Worm (Caenorhabditis elegans) whole organism, late embryonic: Measurements from ENCODE around the gene gck-4.
A peak's percentile ranks its signal among the peaks of the same experiment; 100 is the strongest.

Experiments
- C08G9.2 ChIP-seq: sonication (generic microtip); optimal IDR thresholded peaks from 2 replicates; lab custom pipeline; 2016; ENCODE audit warnings: mild to moderate bottlenecking, missing genetic modification characterization, moderate library complexity, missing compliant biosample characterization
- C38D4.7 ChIP-seq: fragments of 200-800 bp; sonication (Bioruptor generic); optimal IDR thresholded peaks from 2 replicates; lab custom pipeline; 2018; ENCODE audit warnings: mild to moderate bottlenecking, missing genetic modification characterization, moderate library complexity, missing compliant biosample characterization
- K09A11.1 ChIP-seq: sonication (generic microtip); optimal IDR thresholded peaks from 2 replicates; lab custom pipeline; 2017; ENCODE audit warnings: antibody characterized with exemption, mild to moderate bottlenecking, missing genetic modification characterization, missing compliant biosample characterization; ENCODE audit not compliant: insufficient read depth
- ama-1 ChIP-seq: fragments of 150-350 bp; optimal IDR thresholded peaks from 2 replicates; lab custom pipeline; 2014
- ceh-14 ChIP-seq: sonication (generic microtip); optimal IDR thresholded peaks from 2 replicates; lab custom pipeline; 2016; ENCODE audit warnings: missing genotype, missing genetic modification characterization, missing compliant biosample characterization
- ceh-18 ChIP-seq: sonication (generic microtip); optimal IDR thresholded peaks from 2 replicates; lab custom pipeline; 2016; ENCODE audit warnings: missing genetic modification characterization, missing compliant biosample characterization
- ceh-2 ChIP-seq: sonication (generic microtip); optimal IDR thresholded peaks from 2 replicates; lab custom pipeline; 2016; ENCODE audit warnings: missing genotype, missing genetic modification characterization, missing compliant biosample characterization
- ceh-31 ChIP-seq: sonication (generic microtip); optimal IDR thresholded peaks from 2 replicates; lab custom pipeline; 2016; ENCODE audit warnings: missing genetic modification characterization, missing compliant biosample characterization
- ceh-34 ChIP-seq: sonication (generic microtip); optimal IDR thresholded peaks from 2 replicates; lab custom pipeline; 2016; ENCODE audit warnings: mild to moderate bottlenecking, missing genetic modification characterization, missing compliant biosample characterization
- ceh-6 ChIP-seq: fragments of 200-800 bp; sonication (Bioruptor generic); optimal IDR thresholded peaks from 2 replicates; lab custom pipeline; 2018; ENCODE audit warnings: mild to moderate bottlenecking, missing genetic modification characterization, missing compliant biosample characterization
- elt-2 ChIP-seq: sonication (generic microtip); optimal IDR thresholded peaks from 2 replicates; lab custom pipeline; 2016; ENCODE audit warnings: missing genetic modification reagents, missing genetic modification characterization, missing compliant biosample characterization
- ets-4 ChIP-seq: sonication (generic microtip); optimal IDR thresholded peaks from 2 replicates; lab custom pipeline; 2016; ENCODE audit warnings: missing genetic modification characterization, missing compliant biosample characterization
- eyg-1 ChIP-seq: sonication (generic microtip); optimal IDR thresholded peaks from 2 replicates; lab custom pipeline; 2016; ENCODE audit warnings: missing genotype, missing genetic modification characterization, missing compliant biosample characterization
- fax-1 ChIP-seq: sonication (generic microtip); optimal IDR thresholded peaks from 2 replicates; lab custom pipeline; 2016; ENCODE audit warnings: missing genotype, missing genetic modification characterization, missing compliant biosample characterization
- hlh-30 ChIP-seq: sonication (generic microtip); optimal IDR thresholded peaks from 2 replicates; lab custom pipeline; 2017; ENCODE audit warnings: antibody characterized with exemption, missing genetic modification characterization, missing compliant biosample characterization; ENCODE audit not compliant: insufficient read depth
- mec-3 ChIP-seq: sonication (generic microtip); optimal IDR thresholded peaks from 2 replicates; lab custom pipeline; 2016; ENCODE audit warnings: borderline replicate concordance, missing genetic modification characterization, missing compliant biosample characterization
- nfya-1 ChIP-seq: sonication (generic microtip); optimal IDR thresholded peaks from 2 replicates; lab custom pipeline; 2017; ENCODE audit warnings: missing genetic modification characterization, mild to moderate bottlenecking, missing compliant biosample characterization, antibody characterized with exemption, moderate library complexity
- nhr-11 ChIP-seq: fragments of 150-350 bp; optimal IDR thresholded peaks from 2 replicates; lab custom pipeline; 2014; ENCODE audit warnings: missing biosample characterization, missing genetic modification characterization
- nhr-232 ChIP-seq: sonication (generic microtip); optimal IDR thresholded peaks from 2 replicates; lab custom pipeline; 2016; ENCODE audit warnings: missing genetic modification characterization, missing compliant biosample characterization
- npax-4 ChIP-seq: sonication (generic microtip); optimal IDR thresholded peaks from 2 replicates; lab custom pipeline; 2016; ENCODE audit warnings: missing genetic modification characterization, missing compliant biosample characterization
- pag-3 ChIP-seq: sonication (generic microtip); optimal IDR thresholded peaks from 2 replicates; lab custom pipeline; 2016; ENCODE audit warnings: missing compliant biosample characterization, missing genetic modification characterization, borderline replicate concordance
- pax-1 ChIP-seq: fragments of 150-350 bp; optimal IDR thresholded peaks from 2 replicates; lab custom pipeline; 2014; ENCODE audit warnings: missing biosample characterization, missing genetic modification characterization
- pha-4 ChIP-seq: fragments of 150-350 bp; optimal IDR thresholded peaks from 2 replicates; lab custom pipeline; 2018; ENCODE audit warnings: missing biosample characterization, missing genetic modification reagents, missing genetic modification characterization
- pqm-1 ChIP-seq: sonication (generic microtip); optimal IDR thresholded peaks from 2 replicates; lab custom pipeline; 2016; ENCODE audit warnings: missing genetic modification characterization, missing compliant biosample characterization
- pros-1 ChIP-seq: fragments of 150-350 bp; optimal IDR thresholded peaks from 2 replicates; lab custom pipeline; 2014; ENCODE audit warnings: missing biosample characterization, missing genetic modification reagents, missing genetic modification characterization
- ref-2 ChIP-seq: sonication (generic microtip); optimal IDR thresholded peaks from 2 replicates; lab custom pipeline; 2016; ENCODE audit warnings: missing genetic modification characterization, missing compliant biosample characterization
- sdc-2 ChIP-seq: sonication (generic microtip); optimal IDR thresholded peaks from 2 replicates; lab custom pipeline; 2016; ENCODE audit warnings: missing genotype, missing genetic modification characterization, missing compliant biosample characterization
- sox-2 ChIP-seq: fragments of 200-800 bp; sonication (Bioruptor generic); IDR thresholded peaks from 2 replicates; pipeline ENCODE4 v1.3.6; 2022; ENCODE audit warnings: missing genetic modification reagents, missing genetic modification characterization, missing compliant biosample characterization
- tbx-2 ChIP-seq: sonication (generic microtip); optimal IDR thresholded peaks from 2 replicates; lab custom pipeline; 2016; ENCODE audit warnings: missing genetic modification characterization, missing compliant biosample characterization
- tbx-7 ChIP-seq: sonication (generic microtip); optimal IDR thresholded peaks from 2 replicates; lab custom pipeline; 2016; ENCODE audit warnings: missing genotype, missing genetic modification characterization, missing compliant biosample characterization
- zip-5 ChIP-seq: sonication (generic microtip); optimal IDR thresholded peaks from 2 replicates; lab custom pipeline; 2016; ENCODE audit warnings: missing genetic modification characterization, missing compliant biosample characterization
- ztf-16 ChIP-seq: sonication (generic microtip); optimal IDR thresholded peaks from 2 replicates; lab custom pipeline; 2017; ENCODE audit warnings: missing genetic modification characterization, missing compliant biosample characterization

gck-4 gene

ce11 chrX:13666864-13667263 lies 10.1 kb upstream of the gck-4 start:
- TF ChIP-seq ceh-6 (GFP tag; lab: Kevin White, UChicago), result no peak
- TF ChIP-seq elt-2, result no peak
- no peak for TF ChIP-seq ceh-31 (tag; lab: Kevin White, UChicago)
- no peak for TF ChIP-seq sox-2 (GFP tag; lab: Robert Waterston, UW)
- no peak for TF ChIP-seq pros-1 (tag; lab: Kevin White, UChicago)
- TF ChIP-seq eyg-1, result no peak
- no peak for TF ChIP-seq mec-3 (tag; lab: Kevin White, UChicago)

- TF ChIP-seq pag-3 (tag; lab: Kevin White, UChicago), result no peak
- TF ChIP-seq ceh-31 (tag; lab: Kevin White, UChicago), result peak; percentile 21
These were observed 8.3 kb upstream of the gck-4 start, which contains the start of gene C04A11.2 for ce11 chrX:13668728-13669127. TSS of gene C04A11.2 (minus strand) at chrX:13668828.

- no peak for TF ChIP-seq pqm-1 (tag; lab: Kevin White, UChicago)
- TF ChIP-seq ceh-31 (tag; lab: Kevin White, UChicago), result peak; percentile 30
- TF ChIP-seq ztf-16 (tag; lab: Kevin White, UChicago), result no peak
- TF ChIP-seq nhr-232 (tag; lab: Kevin White, UChicago), result no peak
- TF ChIP-seq nfya-1, result peak; percentile 23
- no peak for TF ChIP-seq pag-3 (tag; lab: Kevin White, UChicago)
- TF ChIP-seq sox-2 (GFP tag; lab: Robert Waterston, UW), result peak; percentile 45; the same call in 1 of the 2 replicates
- TF ChIP-seq sdc-2, result peak; percentile 72
- peak; percentile 38 for TF ChIP-seq elt-2
- TF ChIP-seq ama-1 (lab: Kevin White, UChicago), result no peak
- peak; percentile 68 for TF ChIP-seq tbx-2 (tag; lab: Kevin White, UChicago)
- peak; percentile 11 for TF ChIP-seq ceh-34 (tag; lab: Kevin White, UChicago)
- TF ChIP-seq pax-1 (tag; lab: Kevin White, UChicago), result peak; percentile 56
- TF ChIP-seq, all 69 proteins: peak for 8
These were observed 7.4 kb upstream of the gck-4 start for ce11 chrX:13669641-13670040.

DNA sequence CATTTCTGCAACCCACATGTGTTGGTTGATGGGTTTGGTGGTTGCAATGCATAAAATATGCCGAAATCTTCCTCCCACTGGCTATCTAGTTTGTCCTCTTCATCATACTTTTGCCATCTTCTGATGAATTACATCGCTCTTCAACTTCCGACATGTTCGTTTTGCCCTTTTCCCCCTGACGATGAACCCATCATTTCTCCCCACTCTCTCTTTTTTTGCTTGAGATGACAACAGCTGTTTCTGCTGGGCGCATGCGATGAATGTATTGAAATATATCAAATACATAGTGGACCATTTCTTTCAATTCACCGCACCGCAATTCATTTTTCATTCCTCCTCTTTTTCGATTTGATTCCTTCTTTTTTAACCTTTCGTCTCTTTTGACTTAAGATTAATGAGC lies 6.0 kb upstream of the gck-4 start:
- TF ChIP-seq ceh-18 (tag; lab: Kevin White, UChicago), result peak; percentile 8
- no peak for TF ChIP-seq ceh-2 (tag; lab: Kevin White, UChicago)
- TF ChIP-seq fax-1 (tag; lab: Kevin White, UChicago), result no peak

ce11 chrX:13672622-13673021 lies 4.4 kb upstream of the gck-4 start:
- no peak for TF ChIP-seq pag-3 (tag; lab: Kevin White, UChicago)
- TF ChIP-seq ets-4 (tag; lab: Kevin White, UChicago), result no peak
- no peak for TF ChIP-seq fax-1 (tag; lab: Kevin White, UChicago)
- TF ChIP-seq ztf-16 (tag; lab: Kevin White, UChicago), result no peak
- TF ChIP-seq K09A11.1 (tag; lab: Kevin White, UChicago), result no peak
- TF ChIP-seq ceh-14 (tag; lab: Kevin White, UChicago), result no peak
- TF ChIP-seq ref-2 (tag; lab: Kevin White, UChicago), result no peak
- TF ChIP-seq hlh-30 (tag; lab: Kevin White, UChicago), result no peak
- no peak for TF ChIP-seq zip-5 (tag; lab: Kevin White, UChicago)
- no peak for TF ChIP-seq nhr-11
- no peak for TF ChIP-seq nhr-232 (tag; lab: Kevin White, UChicago)
- no peak for TF ChIP-seq npax-4 (tag; lab: Kevin White, UChicago)
- TF ChIP-seq tbx-7 (tag; lab: Kevin White, UChicago), result no peak
- TF ChIP-seq C08G9.2 (tag; lab: Kevin White, UChicago), result no peak
- TF ChIP-seq elt-2, result no peak
- TF ChIP-seq pros-1 (tag; lab: Kevin White, UChicago), result no peak
- TF ChIP-seq C38D4.7 (GFP tag; lab: Kevin White, UChicago), result no peak
- no peak for TF ChIP-seq pha-4 (tag; lab: Kevin White, UChicago)
